Worm (Caenorhabditis elegans) whole organism, mixed stage, embryonic: ENCODE data around the gene clec-212.

Experiments used
- ceh-43 ChIP-seq: fragments of 200-800 bp; sonication (Bioruptor generic); optimal IDR thresholded peaks from 2 replicates; lab custom pipeline; 2018; ENCODE audit warnings: mild to moderate bottlenecking, missing genetic modification characterization, moderate library complexity, missing compliant biosample characterization
- elt-3 ChIP-seq: fragments of 150-350 bp; optimal IDR thresholded peaks from 2 replicates; lab custom pipeline; 2014; ENCODE audit warnings: missing biosample characterization, missing genetic modification characterization
- lsy-2 ChIP-seq: fragments of 150-350 bp; optimal IDR thresholded peaks from 2 replicates; lab custom pipeline; 2014; ENCODE audit warnings: missing biosample characterization, missing genetic modification characterization
- nhr-12 ChIP-seq: fragments of 150-350 bp; optimal IDR thresholded peaks from 2 replicates; lab custom pipeline; 2014; ENCODE audit warnings: missing biosample characterization, missing genetic modification characterization
- nhr-2 ChIP-seq: fragments of 150-350 bp; optimal IDR thresholded peaks from 2 replicates; lab custom pipeline; 2014; ENCODE audit warnings: missing biosample characterization, missing genetic modification characterization
- nhr-237 ChIP-seq: fragments of 150-350 bp; optimal IDR thresholded peaks from 2 replicates; lab custom pipeline; 2014; ENCODE audit warnings: missing biosample characterization, missing genetic modification characterization
- nhr-76 ChIP-seq: sonication (generic microtip); optimal IDR thresholded peaks from 2 replicates; lab custom pipeline; 2017; ENCODE audit warnings: missing biosample characterization, missing genetic modification characterization
- snpc-4 ChIP-seq: fragments of 150-350 bp; optimal IDR thresholded peaks from 2 replicates; lab custom pipeline; 2014; ENCODE audit warnings: missing biosample characterization, missing genetic modification characterization
- sptf-1 ChIP-seq: sonication (generic microtip); optimal IDR thresholded peaks from 2 replicates; lab custom pipeline; 2017; ENCODE audit warnings: mild to moderate bottlenecking, missing genetic modification characterization, moderate library complexity, missing compliant biosample characterization
- tbx-8 ChIP-seq: fragments of 200-800 bp; sonication (Bioruptor generic); optimal IDR thresholded peaks from 2 replicates; lab custom pipeline; 2018; ENCODE audit warnings: mild to moderate bottlenecking, missing genetic modification characterization, moderate library complexity, missing compliant biosample characterization
- zip-8 ChIP-seq: fragments of 150-350 bp; optimal IDR thresholded peaks from 2 replicates; lab custom pipeline; 2014; ENCODE audit warnings: missing biosample characterization, missing genetic modification characterization
- ztf-11 ChIP-seq: fragments of 150-350 bp; optimal IDR thresholded peaks from 2 replicates; lab custom pipeline; 2014; ENCODE audit warnings: missing biosample characterization, missing genetic modification characterization

DNA sequence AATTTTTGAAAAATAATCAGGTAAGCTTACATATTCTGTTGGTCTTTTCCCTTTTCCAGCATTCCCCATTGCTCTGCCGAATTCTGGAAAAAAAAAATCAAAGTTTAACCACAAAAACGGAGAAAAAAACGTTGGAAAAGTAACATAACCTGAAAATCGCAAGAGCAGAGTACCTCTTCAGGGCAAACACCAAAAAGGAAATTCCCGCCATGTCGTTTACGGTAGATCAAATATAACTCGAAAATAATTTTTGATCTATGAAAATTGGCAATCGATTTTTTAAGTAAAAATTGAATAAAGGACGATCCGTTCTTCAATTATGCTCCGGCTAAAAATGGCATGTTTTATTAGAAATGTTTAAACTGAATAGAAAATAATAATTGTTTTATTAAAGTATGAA lies 33.2 kb upstream of the clec-212 start, which contains the start of gene C50E3.11:
- TF ChIP-seq lsy-2 (no peak), ztf-11 (no peak), sptf-1 (tag; lab: Kevin White, UChicago) (no peak), elt-3 (no peak), tbx-8 (GFP tag; lab: Kevin White, UChicago) (no peak), nhr-12 (tag; lab: Kevin White, UChicago) (no peak), nhr-2 (tag; lab: Kevin White, UChicago) (no peak), snpc-4 (tag; lab: Kevin White, UChicago) (no peak), nhr-76 (tag; lab: Kevin White, UChicago) (no peak), ceh-43 (GFP tag; lab: Kevin White, UChicago) (no peak), zip-8 (tag; lab: Kevin White, UChicago) (no peak), nhr-237 (tag; lab: Kevin White, UChicago) (no peak)
